Fruit fly (Drosophila melanogaster) whole organism, embryonic: ENCODE measurements around the gene CG14043.
A peak's percentile ranks its signal among the peaks of the same experiment; 100 is the strongest.

Experiments
- CG10147 ChIP-seq: fragments of 200-800 bp; sonication (Bioruptor generic); optimal IDR thresholded peaks from 2 replicates; lab custom pipeline; 2019; ENCODE audit warnings: missing biosample characterization, mild to moderate bottlenecking, missing genetic modification characterization, moderate library complexity
- CG10267 ChIP-seq: fragments of 200-800 bp; sonication (Bioruptor generic); optimal IDR thresholded peaks from 2 replicates; lab custom pipeline; 2018; ENCODE audit warnings: missing biosample characterization, mild to moderate bottlenecking, missing genetic modification characterization, moderate library complexity
- CG11456 ChIP-seq: fragments of 200-800 bp; sonication (Bioruptor generic); IDR thresholded peaks from 3 replicates; pipeline ENCODE4 v1.3.6; 2022; ENCODE audit warnings: missing biosample characterization, missing genetic modification characterization
- CG12104 ChIP-seq: fragments of 200-800 bp; sonication (Bioruptor generic); optimal IDR thresholded peaks from 3 replicates; lab custom pipeline; 2016; ENCODE audit warnings: missing biosample characterization, missing genetic modification characterization
- CG12155 ChIP-seq: fragments of 200-800 bp; sonication (Bioruptor generic); optimal IDR thresholded peaks from 3 replicates; lab custom pipeline; 2016; ENCODE audit warnings: missing biosample characterization, missing genetic modification characterization
- CG12769 ChIP-seq: fragments of 200-800 bp; sonication (Bioruptor generic); optimal IDR thresholded peaks from 2 replicates; lab custom pipeline; 2019; ENCODE audit warnings: missing biosample characterization, mild to moderate bottlenecking, missing genetic modification characterization, moderate library complexity
- CG13775 ChIP-seq: fragments of 200-800 bp; sonication (Bioruptor generic); optimal IDR thresholded peaks from 3 replicates; lab custom pipeline; 2017; ENCODE audit warnings: missing biosample characterization, mild to moderate bottlenecking, missing genetic modification characterization
- CG14050 ChIP-seq: fragments of 200-800 bp; sonication (Bioruptor generic); IDR thresholded peaks from 3 replicates; pipeline ENCODE4 v1.3.6; 2022; ENCODE audit warnings: missing biosample characterization, missing genetic modification characterization
- CG14965 ChIP-seq: fragments of 200-800 bp; sonication (Bioruptor generic); optimal IDR thresholded peaks from 2 replicates; lab custom pipeline; 2016; ENCODE audit warnings: missing biosample characterization, missing genetic modification characterization, borderline replicate concordance
- CG16815 ChIP-seq: fragments of 200-800 bp; sonication (Bioruptor generic); optimal IDR thresholded peaks from 3 replicates; lab custom pipeline; 2017; ENCODE audit warnings: missing biosample characterization, mild to moderate bottlenecking, missing genetic modification characterization
- CG17612 ChIP-seq: fragments of 200-800 bp; sonication (Bioruptor generic); IDR thresholded peaks from 2 replicates; pipeline ENCODE4 v1.3.6; 2022; ENCODE audit warnings: missing biosample characterization, missing genetic modification characterization
- CG2875 ChIP-seq: fragments of 200-800 bp; sonication (Bioruptor generic); optimal IDR thresholded peaks from 2 replicates; lab custom pipeline; 2017; ENCODE audit warnings: missing biosample characterization, mild to moderate bottlenecking, missing genetic modification characterization, missing genetic modification reagents
- CG30403 ChIP-seq: fragments of 200-800 bp; sonication (Bioruptor generic); optimal IDR thresholded peaks from 3 replicates; lab custom pipeline; 2016; ENCODE audit warnings: missing biosample characterization, missing genetic modification characterization
- CG32772 ChIP-seq: fragments of 200-800 bp; sonication (Bioruptor generic); IDR thresholded peaks from 2 replicates; pipeline ENCODE4 v1.3.6; 2022; ENCODE audit warnings: missing biosample characterization, missing genetic modification characterization
- CG4404 ChIP-seq: fragments of 200-800 bp; sonication (Bioruptor generic); IDR thresholded peaks from 2 replicates; pipeline ENCODE4 v1.3.6; 2022; ENCODE audit warnings: missing biosample characterization, missing genetic modification characterization
- CG4424 ChIP-seq: fragments of 200-800 bp; sonication (Bioruptor generic); optimal IDR thresholded peaks from 3 replicates; lab custom pipeline; 2016; ENCODE audit warnings: missing biosample characterization, missing genetic modification characterization
- CG4820 ChIP-seq: fragments of 200-800 bp; sonication (Bioruptor generic); optimal IDR thresholded peaks from 3 replicates; lab custom pipeline; 2016; ENCODE audit warnings: missing biosample characterization, missing genetic modification characterization
- CG5245 ChIP-seq: fragments of 200-800 bp; sonication (Bioruptor generic); optimal IDR thresholded peaks from 3 replicates; lab custom pipeline; 2016; ENCODE audit warnings: missing biosample characterization, missing genetic modification characterization
- CG6813 ChIP-seq: fragments of 200-800 bp; sonication (Bioruptor generic); optimal IDR thresholded peaks from 2 replicates; lab custom pipeline; 2017; ENCODE audit warnings: missing biosample characterization, missing genetic modification characterization, mild to moderate bottlenecking, moderate library complexity, missing genetic modification reagents
- CG9727 ChIP-seq: fragments of 200-800 bp; sonication (Bioruptor generic); optimal IDR thresholded peaks from 3 replicates; lab custom pipeline; 2017; ENCODE audit warnings: missing biosample characterization, mild to moderate bottlenecking, missing genetic modification characterization
- Fer2 ChIP-seq: fragments of 200-800 bp; sonication (Bioruptor generic); optimal IDR thresholded peaks from 2 replicates; lab custom pipeline; 2018; ENCODE audit warnings: missing biosample characterization, mild to moderate bottlenecking, missing genetic modification characterization, moderate library complexity
- Hey ChIP-seq: fragments of 200-800 bp; sonication (Bioruptor generic); optimal IDR thresholded peaks from 3 replicates; lab custom pipeline; 2018; ENCODE audit warnings: missing biosample characterization, mild to moderate bottlenecking, missing genetic modification characterization
- MBD-R2 ChIP-seq: fragments of 200-800 bp; sonication (Bioruptor generic); IDR thresholded peaks from 2 replicates; pipeline ENCODE4 v1.3.6; 2022; ENCODE audit warnings: missing biosample characterization, missing genetic modification characterization
- Pdp1 ChIP-seq, 2 experiments: fragments of 200-800 bp; sonication (Bioruptor generic); optimal IDR thresholded peaks; 3 replicates each; lab custom pipeline; 2016; ENCODE audit warnings: missing biosample characterization in 2 of 2, missing genetic modification characterization in 2 of 2, mild to moderate bottlenecking in 1 of 2, moderate library complexity in 1 of 2
- Sin3A ChIP-seq: fragments of >200 bp; optimal IDR thresholded peaks from 2 replicates; lab custom pipeline; 2018
- Sry-δ ChIP-seq: fragments of 200-800 bp; sonication (Bioruptor generic); optimal IDR thresholded peaks from 2 replicates; lab custom pipeline; 2016; ENCODE audit warnings: missing biosample characterization, missing genetic modification characterization
- YL-1 ChIP-seq: fragments of 200-800 bp; sonication (Bioruptor generic); optimal IDR thresholded peaks from 3 replicates; lab custom pipeline; 2017; ENCODE audit warnings: missing biosample characterization, mild to moderate bottlenecking, missing genetic modification characterization
- ac ChIP-seq: fragments of 200-800 bp; sonication (Bioruptor generic); optimal IDR thresholded peaks from 3 replicates; lab custom pipeline; 2017; ENCODE audit warnings: missing biosample characterization, mild to moderate bottlenecking, missing genetic modification characterization
- ap ChIP-seq: fragments of 200-800 bp; sonication (Bioruptor generic); IDR thresholded peaks from 2 replicates; pipeline ENCODE4 v1.3.6; 2022; ENCODE audit warnings: missing biosample characterization, missing genetic modification characterization
- bsh ChIP-seq, 2 experiments: fragments of 200-800 bp; sonication (Bioruptor generic); optimal IDR thresholded peaks; 2 replicates each; lab custom pipeline; 2017 to 2018; ENCODE audit warnings: mild to moderate bottlenecking in 2 of 2, missing biosample characterization in 2 of 2, missing genetic modification characterization in 2 of 2, moderate library complexity in 1 of 2
- btn ChIP-seq: fragments of 200-800 bp; sonication (Bioruptor generic); optimal IDR thresholded peaks from 2 replicates; lab custom pipeline; 2016; ENCODE audit warnings: missing biosample characterization, missing genetic modification characterization
- crol ChIP-seq: fragments of 200-800 bp; sonication (Bioruptor generic); IDR thresholded peaks from 2 replicates; pipeline ENCODE4 v1.3.6; 2022; ENCODE audit warnings: missing biosample characterization, missing genetic modification characterization
- dan ChIP-seq: fragments of 200-800 bp; sonication (Bioruptor generic); IDR thresholded peaks from 2 replicates; pipeline ENCODE4 v1.3.6; 2022; ENCODE audit warnings: missing biosample characterization, missing genetic modification characterization
- dati ChIP-seq: fragments of 200-800 bp; sonication (Bioruptor generic); IDR thresholded peaks from 2 replicates; pipeline ENCODE4 v1.3.6; 2022; ENCODE audit warnings: missing biosample characterization, missing genetic modification characterization
- dpn ChIP-seq, 2 experiments: fragments of 200-800 bp; sonication (Bioruptor generic); optimal IDR thresholded peaks; 3 replicates each; lab custom pipeline; 2016; ENCODE audit warnings: missing biosample characterization in 2 of 2, missing genetic modification characterization in 2 of 2
- gcm2 ChIP-seq: fragments of 200-800 bp; sonication (Bioruptor generic); optimal IDR thresholded peaks from 2 replicates; lab custom pipeline; 2016; ENCODE audit warnings: missing biosample characterization, missing genetic modification characterization
- gfzf ChIP-seq: fragments of 200-800 bp; sonication (Bioruptor generic); optimal IDR thresholded peaks from 2 replicates; lab custom pipeline; 2016; ENCODE audit warnings: missing biosample characterization, mild to moderate bottlenecking, missing genetic modification characterization, moderate library complexity
- gt ChIP-seq: fragments of 200-800 bp; sonication (Bioruptor generic); IDR thresholded peaks from 2 replicates; pipeline ENCODE4 v1.3.6; 2022; ENCODE audit warnings: missing biosample characterization, missing genetic modification characterization
- lmd ChIP-seq: fragments of 200-800 bp; sonication (Bioruptor generic); IDR thresholded peaks from 2 replicates; pipeline ENCODE4 v1.3.6; 2022; ENCODE audit warnings: missing biosample characterization, missing genetic modification characterization
- nerfin-2 ChIP-seq: fragments of 200-800 bp; sonication (Bioruptor generic); IDR thresholded peaks from 2 replicates; pipeline ENCODE4 v1.3.6; 2022; ENCODE audit warnings: missing biosample characterization, missing genetic modification characterization; ENCODE audit not compliant: partially characterized antibody
- org-1 ChIP-seq: fragments of 200-800 bp; sonication (Bioruptor generic); optimal IDR thresholded peaks from 2 replicates; lab custom pipeline; 2017; ENCODE audit warnings: missing biosample characterization, missing genetic modification characterization
- scrt ChIP-seq: fragments of 200-800 bp; sonication (Bioruptor generic); optimal IDR thresholded peaks from 2 replicates; lab custom pipeline; 2018; ENCODE audit warnings: missing biosample characterization, mild to moderate bottlenecking, missing genetic modification characterization, moderate library complexity
- sens ChIP-seq: fragments of 200-800 bp; sonication (Bioruptor generic); peaks from one replicate; lab custom pipeline; 2016; ENCODE audit warnings: missing biosample characterization, missing genetic modification characterization
- sna ChIP-seq: fragments of 200-800 bp; sonication (Bioruptor generic); IDR thresholded peaks from 2 replicates; pipeline ENCODE4 v1.3.6; 2022; ENCODE audit warnings: missing biosample characterization, missing genetic modification characterization; ENCODE audit not compliant: partially characterized antibody
- sqz ChIP-seq: fragments of 200-800 bp; sonication (Bioruptor generic); optimal IDR thresholded peaks from 3 replicates; lab custom pipeline; 2018; ENCODE audit warnings: missing biosample characterization, mild to moderate bottlenecking, missing genetic modification characterization
- tll ChIP-seq, 2 experiments: fragments of 200-800 bp in 1 of 2; fragments of >200 bp in 1 of 2; sonication (Bioruptor generic) in 1 of 2; optimal IDR thresholded peaks; 2 replicates each; lab custom pipeline; 2017 to 2019; ENCODE audit warnings: missing biosample characterization in 2 of 2, missing genetic modification characterization in 2 of 2, mild to moderate bottlenecking in 1 of 2, moderate library complexity in 1 of 2
- tna ChIP-seq: fragments of 200-800 bp; sonication (Bioruptor generic); IDR thresholded peaks from 2 replicates; pipeline ENCODE4 v1.3.6; 2022; ENCODE audit warnings: missing biosample characterization, missing genetic modification characterization; ENCODE audit not compliant: partially characterized antibody
- vnd ChIP-seq: fragments of 200-800 bp; sonication (Bioruptor generic); IDR thresholded peaks from 3 replicates; pipeline ENCODE4 v1.3.6; 2022; ENCODE audit warnings: missing biosample characterization, missing genetic modification characterization; ENCODE audit not compliant: partially characterized antibody
- vvl ChIP-seq: fragments of 200-800 bp; sonication (Bioruptor generic); IDR thresholded peaks from 2 replicates; pipeline ENCODE4 v1.3.6; 2022; ENCODE audit warnings: missing biosample characterization, missing genetic modification characterization

Gene CG14043

DNA sequence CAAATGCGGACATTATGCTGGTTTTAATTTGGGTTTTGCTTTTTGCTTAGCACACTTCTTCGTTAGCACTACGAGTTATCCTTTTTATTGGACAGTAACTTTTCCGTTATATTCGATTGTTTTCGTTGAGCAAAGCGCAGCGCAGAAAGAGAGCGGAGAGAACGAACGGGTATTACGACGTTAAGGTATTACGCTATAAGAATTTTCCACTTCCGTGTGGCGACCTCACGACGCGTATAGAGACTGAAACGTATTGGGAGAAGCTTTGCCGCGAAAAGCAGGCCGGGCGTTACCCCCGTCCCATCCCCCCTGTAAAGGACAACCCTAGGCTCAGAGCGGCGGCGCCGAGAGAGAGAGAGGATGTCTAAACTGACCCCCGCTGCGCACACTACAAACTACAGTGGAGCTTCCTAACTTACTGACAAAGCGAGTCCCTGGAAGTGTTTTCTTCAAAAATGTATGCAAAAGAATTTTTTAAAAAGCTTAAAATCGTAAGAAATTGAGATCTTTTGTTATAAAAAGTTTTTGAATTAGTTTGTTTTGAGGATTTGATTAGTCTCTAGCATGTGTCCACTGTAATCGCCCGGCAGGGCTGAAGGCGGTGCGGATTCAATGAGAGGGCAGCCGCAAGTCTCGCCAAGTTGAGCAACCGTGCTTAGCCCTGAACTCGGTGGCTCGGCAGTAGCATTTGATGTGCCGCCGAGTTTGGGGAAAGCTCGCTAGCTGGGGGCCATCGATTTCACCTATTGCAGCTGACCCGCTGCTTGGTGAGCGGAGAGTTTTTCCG, 33.4 kb downstream of the CG14043 start (continued):
- TF ChIP-seq CG12769 (tag; lab: Kevin White, UChicago) (peak; percentile 95), dati (GFP tag; lab: Robert Waterston, UW) (peak; percentile 83), Sin3A (lab: Kevin White, UChicago) (no peak), CG16815 (peak; percentile 93), sqz (GFP tag; lab: Kevin White, UChicago) (peak; percentile 81), CG4820 (GFP tag; lab: Kevin White, UChicago) (peak; percentile 92), tna (GFP tag; lab: Robert Waterston, UW) (no peak), CG10147 (peak; percentile 96), CG12155 (GFP tag; lab: Kevin White, UChicago) (peak; percentile 93), btn (GFP tag; lab: Kevin White, UChicago) (peak; percentile 84), CG6813 (peak; percentile 94), Sry-δ (GFP tag; lab: Kevin White, UChicago) (peak; percentile 69), CG14965 (peak; percentile 74), scrt (GFP tag; lab: Kevin White, UChicago) (peak; percentile 93), CG12104 (GFP tag; lab: Kevin White, UChicago) (peak; percentile 89), ac (GFP tag; lab: Kevin White, UChicago) (peak; percentile 27), ap (peak; percentile 94), MBD-R2 (GFP tag; lab: Robert Waterston, UW) (peak; percentile 89), sens (GFP tag; lab: Kevin White, UChicago) (peak; percentile 99), CG5245 (GFP tag; lab: Kevin White, UChicago) (peak; percentile 91), CG9727 (GFP tag; lab: Kevin White, UChicago) (peak; percentile 93), Pdp1 (GFP tag; optimal IDR thresholded peaks at IDR 0.05; lab: Kevin White, UChicago) (peak; percentile 94 to 96), vnd (no peak), CG13775 (GFP tag; lab: Kevin White, UChicago) (peak; percentile 88), lmd (peak; percentile 96), CG4424 (peak; percentile 94), dan (GFP tag; lab: Robert Waterston, UW) (peak; percentile 78), CG11456 (GFP tag; lab: Robert Waterston, UW) (peak; percentile 96), tll (GFP tag; optimal IDR thresholded peaks at IDR 0.05; lab: Kevin White, UChicago) (no peak), org-1 (GFP tag; lab: Kevin White, UChicago) (peak; percentile 92), crol (GFP tag; lab: Robert Waterston, UW) (peak; percentile 78), CG30403 (peak; percentile 95), nerfin-2 (GFP tag; lab: Robert Waterston, UW) (no peak), gt (GFP tag; lab: Robert Waterston, UW) (peak; percentile 81), Fer2 (peak; percentile 93), Hey (tag; lab: Kevin White, UChicago) (peak; percentile 80), bsh (GFP tag; optimal IDR thresholded peaks at IDR 0.05; lab: Kevin White, UChicago) (peak; percentile 61 to 95), CG17612 (GFP tag; lab: Robert Waterston, UW) (peak; percentile 93), dpn (GFP tag; optimal IDR thresholded peaks at IDR 0.05; lab: Kevin White, UChicago) (peak; percentile 95 to 96), CG2875 (GFP tag; lab: Kevin White, UChicago) (peak; percentile 88), gfzf (GFP tag; lab: Kevin White, UChicago) (peak; percentile 11), CG4404 (GFP tag; lab: Robert Waterston, UW) (peak; percentile 93), YL-1 (peak; percentile 60), CG14050 (GFP tag; lab: Robert Waterston, UW) (peak; percentile 92), CG32772 (GFP tag; lab: Robert Waterston, UW) (peak; percentile 96), gcm2 (GFP tag; lab: Kevin White, UChicago) (peak; percentile 93), sna (GFP tag; lab: Robert Waterston, UW) (0 out of 2 replicates have a peak, but pooled peaks have one; percentile 13), CG10267 (tag; lab: Kevin White, UChicago) (peak; percentile 85), vvl (GFP tag; lab: Robert Waterston, UW) (peak; percentile 98)
